Fruit fly (Drosophila melanogaster) whole organism, embryonic: ENCODE results near the gene CG8379.

ENCODE experiments used
- ATbp ChIP-seq: fragments of 200-800 bp; sonication (Bioruptor generic); optimal IDR thresholded peaks from 2 replicates; lab custom pipeline; 2017; ENCODE audit warnings: missing biosample characterization, mild to moderate bottlenecking, missing genetic modification characterization, missing genetic modification reagents
- Adf1 ChIP-seq: fragments of 200-800 bp; sonication (Bioruptor generic); IDR thresholded peaks from 2 replicates; pipeline ENCODE4 v1.3.6; 2022; ENCODE audit warnings: missing biosample characterization, missing genetic modification characterization
- Antp ChIP-seq: fragments of 200-800 bp; sonication (Bioruptor generic); optimal IDR thresholded peaks from 3 replicates; lab custom pipeline; 2016; ENCODE audit warnings: missing biosample characterization, missing genetic modification characterization
- Awh ChIP-seq: fragments of 200-800 bp; sonication (Bioruptor generic); IDR thresholded peaks from 2 replicates; pipeline ENCODE4, ENCODE4 v1.3.6; 2022; ENCODE audit warnings: missing biosample characterization, missing genetic modification characterization
- B-H1 ChIP-seq: fragments of 200-800 bp; sonication (Bioruptor generic); IDR thresholded peaks from 3 replicates; pipeline ENCODE4 v1.3.6; 2022; ENCODE audit warnings: missing biosample characterization, missing genetic modification characterization
- CG10267 ChIP-seq: fragments of 200-800 bp; sonication (Bioruptor generic); optimal IDR thresholded peaks from 2 replicates; lab custom pipeline; 2018; ENCODE audit warnings: missing biosample characterization, mild to moderate bottlenecking, missing genetic modification characterization, moderate library complexity
- CG11723 ChIP-seq: fragments of 200-800 bp; sonication (Bioruptor generic); optimal IDR thresholded peaks from 2 replicates; lab custom pipeline; 2017; ENCODE audit warnings: missing biosample characterization, mild to moderate bottlenecking, missing genetic modification characterization
- CG12659 ChIP-seq: fragments of 200-800 bp; sonication (Bioruptor generic); optimal IDR thresholded peaks from 3 replicates; lab custom pipeline; 2017; ENCODE audit warnings: mild to moderate bottlenecking, missing biosample characterization, missing genetic modification reagents, missing genetic modification characterization
- CG12744 ChIP-seq: fragments of 200-800 bp; sonication (Bioruptor generic); optimal IDR thresholded peaks from 2 replicates; lab custom pipeline; 2016; ENCODE audit warnings: missing biosample characterization, missing genetic modification characterization
- CG15514 ChIP-seq: fragments of 200-800 bp; sonication (Bioruptor generic); optimal IDR thresholded peaks from 3 replicates; lab custom pipeline; 2017; ENCODE audit warnings: missing biosample characterization, missing genetic modification characterization, mild to moderate bottlenecking, moderate library complexity, missing genetic modification reagents
- CG1792 ChIP-seq: fragments of 200-800 bp; sonication (Bioruptor generic); optimal IDR thresholded peaks from 2 replicates; lab custom pipeline; 2016; ENCODE audit warnings: missing biosample characterization, missing genetic modification characterization
- CG31388 ChIP-seq: fragments of 200-800 bp; sonication (Bioruptor generic); optimal IDR thresholded peaks from 2 replicates; lab custom pipeline; 2016; ENCODE audit warnings: missing biosample characterization, missing genetic modification characterization
- CG4328 ChIP-seq: fragments of 200-800 bp; sonication (Bioruptor generic); optimal IDR thresholded peaks from 3 replicates; lab custom pipeline; 2017; ENCODE audit warnings: missing biosample characterization, missing genetic modification reagents, missing genetic modification characterization
- CG4360 ChIP-seq: fragments of 200-800 bp; sonication (Bioruptor generic); IDR thresholded peaks from 2 replicates; pipeline ENCODE4 v1.3.6; 2022; ENCODE audit warnings: missing biosample characterization, missing genetic modification characterization
- CG6813 ChIP-seq: fragments of 200-800 bp; sonication (Bioruptor generic); optimal IDR thresholded peaks from 2 replicates; lab custom pipeline; 2017; ENCODE audit warnings: missing biosample characterization, missing genetic modification characterization, mild to moderate bottlenecking, moderate library complexity, missing genetic modification reagents
- CHES-1-like ChIP-seq: fragments of 200-800 bp; sonication (Bioruptor generic); optimal IDR thresholded peaks from 2 replicates; lab custom pipeline; 2016; ENCODE audit warnings: missing biosample characterization, missing genetic modification characterization
- CkIIα-i1 ChIP-seq: fragments of 200-800 bp; sonication (Bioruptor generic); IDR thresholded peaks from 2 replicates; pipeline ENCODE4 v1.3.6; 2022; ENCODE audit warnings: missing biosample characterization, missing genetic modification characterization
- D ChIP-seq, 2 experiments: fragments of 200-800 bp in 1 of 2; fragments of >200 bp in 1 of 2; sonication (Bioruptor generic) in 1 of 2; optimal IDR thresholded peaks; 2 replicates in 1 of 2; 3 replicates in 1 of 2; lab custom pipeline; 2017; ENCODE audit warnings: mild to moderate bottlenecking in 1 of 2, missing biosample characterization in 1 of 2, missing genetic modification characterization in 1 of 2, missing genetic modification reagents in 1 of 2
- Doc3 ChIP-seq: fragments of 200-800 bp; sonication (Bioruptor generic); IDR thresholded peaks from 3 replicates; pipeline ENCODE4 v1.3.6; 2022; ENCODE audit warnings: missing biosample characterization, missing genetic modification characterization; ENCODE audit not compliant: partially characterized antibody
- Fer1 ChIP-seq: fragments of 200-800 bp; sonication (Bioruptor generic); optimal IDR thresholded peaks from 2 replicates; lab custom pipeline; 2017; ENCODE audit warnings: missing biosample characterization, mild to moderate bottlenecking, missing genetic modification characterization
- HHEX ChIP-seq: fragments of 200-800 bp; sonication (Bioruptor generic); optimal IDR thresholded peaks from 3 replicates; lab custom pipeline; 2017; ENCODE audit warnings: missing biosample characterization, mild to moderate bottlenecking, missing genetic modification characterization, missing genetic modification reagents
- Mes4 ChIP-seq: fragments of 200-800 bp; sonication (Bioruptor generic); optimal IDR thresholded peaks from 2 replicates; lab custom pipeline; 2016; ENCODE audit warnings: missing biosample characterization, missing genetic modification characterization
- Mrtf ChIP-seq: fragments of 200-800 bp; sonication (Bioruptor generic); IDR thresholded peaks from 3 replicates; pipeline ENCODE4 v1.3.6; 2022; ENCODE audit warnings: missing biosample characterization, missing genetic modification characterization
- NK7.1 ChIP-seq: fragments of 200-800 bp; sonication (Bioruptor generic); optimal IDR thresholded peaks from 3 replicates; lab custom pipeline; 2016; ENCODE audit warnings: missing biosample characterization, missing genetic modification characterization
- Neu2 ChIP-seq: fragments of 200-800 bp; sonication (Bioruptor generic); optimal IDR thresholded peaks from 3 replicates; lab custom pipeline; 2016; ENCODE audit warnings: missing biosample characterization, missing genetic modification characterization, borderline replicate concordance
- Rfx ChIP-seq: fragments of 200-800 bp; sonication (Bioruptor generic); IDR thresholded peaks from 2 replicates; pipeline ENCODE4 v1.3.6; 2022; ENCODE audit warnings: missing biosample characterization, missing genetic modification characterization
- Rx ChIP-seq: fragments of 200-800 bp; sonication (Bioruptor generic); IDR thresholded peaks from 2 replicates; pipeline ENCODE4 v1.3.6; 2022; ENCODE audit warnings: missing biosample characterization, missing genetic modification characterization
- Scr ChIP-seq: fragments of 200-800 bp; sonication (Bioruptor generic); IDR thresholded peaks from 2 replicates; pipeline ENCODE4 v1.3.6; 2022; ENCODE audit warnings: missing biosample characterization, missing genetic modification characterization; ENCODE audit not compliant: partially characterized antibody
- Stat92E ChIP-seq, 3 experiments: fragments of >200 bp in 2 of 3; fragments of 200-800 bp in 1 of 3; sonication (Bioruptor generic) in 1 of 3; optimal IDR thresholded peaks; 2 replicates each; lab custom pipeline; 2017 to 2019; ENCODE audit warnings: missing biosample characterization in 3 of 3, missing genetic modification characterization in 3 of 3, mild to moderate bottlenecking in 1 of 3, moderate library complexity in 1 of 3
- Usf ChIP-seq: fragments of 200-800 bp; sonication (Bioruptor generic); optimal IDR thresholded peaks from 2 replicates; lab custom pipeline; 2017; ENCODE audit warnings: missing genotype, missing biosample characterization, missing genetic modification characterization
- Xbp1 ChIP-seq: fragments of 200-800 bp; sonication (Bioruptor generic); optimal IDR thresholded peaks from 3 replicates; lab custom pipeline; 2016; ENCODE audit warnings: missing biosample characterization, mild to moderate bottlenecking, missing genetic modification characterization
- ab ChIP-seq: fragments of 200-800 bp; sonication (Bioruptor generic); optimal IDR thresholded peaks from 2 replicates; lab custom pipeline; 2016; ENCODE audit warnings: missing biosample characterization, missing genetic modification characterization
- br ChIP-seq: fragments of >200 bp; optimal IDR thresholded peaks from 2 replicates; lab custom pipeline; 2017
- chif ChIP-seq, 2 experiments: fragments of 200-800 bp; sonication (Bioruptor generic); optimal IDR thresholded peaks; 3 replicates each; lab custom pipeline; 2016; ENCODE audit warnings: missing biosample characterization in 2 of 2, missing genetic modification characterization in 2 of 2
- cwo ChIP-seq: fragments of 200-800 bp; sonication (Bioruptor generic); optimal IDR thresholded peaks from 3 replicates; lab custom pipeline; 2017; ENCODE audit warnings: missing biosample characterization, missing genetic modification characterization, mild to moderate bottlenecking, moderate library complexity, missing genetic modification reagents
- fd102C ChIP-seq: fragments of 200-800 bp; sonication (Bioruptor generic); optimal IDR thresholded peaks from 2 replicates; lab custom pipeline; 2018; ENCODE audit warnings: missing biosample characterization, mild to moderate bottlenecking, missing genetic modification characterization, moderate library complexity
- gsb-n ChIP-seq: fragments of 200-800 bp; sonication (Bioruptor generic); optimal IDR thresholded peaks from 3 replicates; lab custom pipeline; 2018; ENCODE audit warnings: missing biosample characterization, mild to moderate bottlenecking, missing genetic modification characterization
- her ChIP-seq: fragments of 200-800 bp; sonication (Bioruptor generic); optimal IDR thresholded peaks from 2 replicates; lab custom pipeline; 2016; ENCODE audit warnings: missing biosample characterization, missing genetic modification characterization
- insv ChIP-seq, 2 experiments: fragments of 200-800 bp; sonication (Bioruptor generic); optimal IDR thresholded peaks; 3 replicates each; lab custom pipeline; 2016 to 2018; ENCODE audit warnings: missing biosample characterization in 2 of 2, missing genetic modification characterization in 2 of 2
- jigr1 ChIP-seq: fragments of 200-800 bp; sonication (Bioruptor generic); IDR thresholded peaks from 3 replicates; pipeline ENCODE4 v1.3.6; 2022; ENCODE audit warnings: missing biosample characterization, missing genetic modification characterization
- luna ChIP-seq: fragments of 200-800 bp; sonication (Bioruptor generic); optimal IDR thresholded peaks from 2 replicates; lab custom pipeline; 2016; ENCODE audit warnings: missing biosample characterization, missing genetic modification characterization
- phol ChIP-seq: fragments of 200-800 bp; sonication (Bioruptor generic); optimal IDR thresholded peaks from 3 replicates; lab custom pipeline; 2018; ENCODE audit warnings: missing biosample characterization, mild to moderate bottlenecking, missing genetic modification characterization, moderate library complexity
- pita ChIP-seq: fragments of 200-800 bp; sonication (Bioruptor generic); optimal IDR thresholded peaks from 2 replicates; lab custom pipeline; 2017; ENCODE audit warnings: missing biosample characterization, mild to moderate bottlenecking, missing genetic modification characterization
- so ChIP-seq: fragments of 200-800 bp; sonication (Bioruptor generic); IDR thresholded peaks from 3 replicates; pipeline ENCODE4 v1.3.6; 2022; ENCODE audit warnings: missing biosample characterization, missing genetic modification characterization
- tap ChIP-seq: fragments of 200-800 bp; optimal IDR thresholded peaks from 3 replicates; lab custom pipeline; 2019; ENCODE audit warnings: missing biosample characterization, mild to moderate bottlenecking, missing genetic modification characterization, moderate library complexity
- vvl ChIP-seq: fragments of 200-800 bp; sonication (Bioruptor generic); IDR thresholded peaks from 2 replicates; pipeline ENCODE4 v1.3.6; 2022; ENCODE audit warnings: missing biosample characterization, missing genetic modification characterization
- zen ChIP-seq: fragments of 200-800 bp; sonication (Bioruptor generic); optimal IDR thresholded peaks from 3 replicates; lab custom pipeline; 2018; ENCODE audit warnings: missing biosample characterization, mild to moderate bottlenecking, missing genetic modification characterization, moderate library complexity

The CG8379 gene

DNA sequence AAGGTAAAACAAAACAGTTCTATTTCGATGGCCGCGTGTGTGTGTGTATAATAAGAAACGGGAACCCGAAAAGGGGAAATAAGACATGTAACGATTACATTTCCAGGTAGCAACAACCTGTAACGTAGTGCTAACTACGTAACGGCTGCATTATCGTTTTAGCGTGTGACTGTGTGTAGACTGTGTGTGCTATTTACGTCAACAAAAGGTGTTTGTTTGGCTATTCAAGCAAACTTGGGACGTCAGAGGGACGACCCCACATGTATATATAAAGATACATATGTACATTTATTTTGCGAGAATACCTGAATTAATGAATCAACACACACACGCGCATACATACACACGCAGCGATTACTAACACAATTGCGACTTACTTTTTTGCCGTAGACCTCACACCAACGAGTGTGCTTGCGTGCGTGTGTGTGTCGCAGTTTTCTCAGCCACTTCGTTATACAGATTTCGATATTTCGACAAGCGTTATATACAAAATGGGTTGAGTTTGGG lies 4.6 kb upstream of the CG8379 start (continued):
- TF ChIP-seq Xbp1 (no peak), vvl (GFP tag; lab: Robert Waterston, UW) (0 out of 2 replicates have a peak, but pooled peaks have one; percentile 45), phol (no peak), her (peak; percentile 28), Adf1 (peak; percentile 8; the same call in 1 of the 2 replicates), CG12659 (GFP tag; lab: Kevin White, UChicago) (peak; percentile 4), luna (GFP tag; lab: Kevin White, UChicago) (no peak), CG6813 (GFP tag; lab: Kevin White, UChicago) (peak; percentile 7), Neu2 (no peak), jigr1 (GFP tag; lab: Robert Waterston, UW) (no peak), Awh (GFP tag; lab: Robert Waterston, UW) (no peak), Scr (GFP tag; lab: Robert Waterston, UW) (no peak), Stat92E (GFP tag; optimal IDR thresholded peaks at IDR 0.05; lab: Kevin White, UChicago) (no peak), chif (GFP tag; optimal IDR thresholded peaks at IDR 0.05; lab: Kevin White, UChicago) (no peak), br (lab: Kevin White, UChicago) (no peak), CG15514 (GFP tag; lab: Kevin White, UChicago) (peak; percentile 41), CG1792 (no peak), CkIIα-i1 (GFP tag; lab: Robert Waterston, UW) (no peak), ATbp (peak; percentile 14), Mrtf (GFP tag; lab: Robert Waterston, UW) (no peak), Mes4 (no peak), insv (GFP tag; optimal IDR thresholded peaks at IDR 0.05; lab: Kevin White, UChicago) (peak in 1 of 2 experiments; percentile 13), pita (GFP tag; lab: Kevin White, UChicago) (no peak), Rfx (GFP tag; lab: Robert Waterston, UW) (peak; percentile 47; the same call in 1 of the 2 replicates), Rx (no peak), Antp (GFP tag; lab: Kevin White, UChicago) (no peak), CG4328 (GFP tag; lab: Kevin White, UChicago) (peak; percentile 18), D (optimal IDR thresholded peaks at IDR 0.05; lab: Kevin White, UChicago) (no peak), D (GFP tag; optimal IDR thresholded peaks at IDR 0.05; lab: Kevin White, UChicago) (no peak), cwo (GFP tag; lab: Kevin White, UChicago) (peak; percentile 19), Fer1 (GFP tag; lab: Kevin White, UChicago) (peak; percentile 55), CG11723 (GFP tag; lab: Kevin White, UChicago) (peak; percentile 11), zen (tag; lab: Kevin White, UChicago) (peak; percentile 46), NK7.1 (GFP tag; lab: Kevin White, UChicago) (peak; percentile 16), HHEX (GFP tag; lab: Kevin White, UChicago) (peak; percentile 14), ab (GFP tag; lab: Kevin White, UChicago) (no peak), CHES-1-like (GFP tag; lab: Kevin White, UChicago) (peak; percentile 32), so (GFP tag; lab: Robert Waterston, UW) (peak; percentile 51; the same call in 1 of the 3 replicates), CG10267 (tag; lab: Kevin White, UChicago) (no peak), gsb-n (tag; lab: Kevin White, UChicago) (no peak), CG12744 (peak; percentile 20), B-H1 (GFP tag; lab: Robert Waterston, UW) (no peak), Usf (GFP tag; lab: Kevin White, UChicago) (no peak), Doc3 (GFP tag; lab: Robert Waterston, UW) (no peak), fd102C (no peak), CG4360 (GFP tag; lab: Robert Waterston, UW) (no peak), CG31388 (GFP tag; lab: Kevin White, UChicago) (no peak), tap (tag; lab: Kevin White, UChicago) (no peak)
